Worm (Caenorhabditis elegans): ENCODE measurements around the gene pqn-54.

ce11 chrV:1472569-1472968 is 7.8 kb downstream of the pqn-54 start:
- TF ChIP-seq elt-1 (tag; optimal IDR thresholded peaks at IDR 0.05) (no peak), ceh-82 (tag; optimal IDR thresholded peaks at IDR 0.05) (no peak), fkh-10 (GFP tag; optimal IDR thresholded peaks at IDR 0.05) (no peak), nhr-237 (tag; optimal IDR thresholded peaks at IDR 0.05) (no peak), ama-1 (optimal IDR thresholded peaks at IDR 0.05) (no peak), nhr-76 (tag; optimal IDR thresholded peaks at IDR 0.05) (no peak), lin-39 (tag; optimal IDR thresholded peaks at IDR 0.05) (peak; percentile 7), sea-2 (GFP tag; optimal IDR thresholded peaks at IDR 0.05) (no peak)

All from whole organism, L3 larva.